Worm (Caenorhabditis elegans): Measurements from ENCODE around the gene pcm-1.
A peak's percentile ranks its signal among the peaks of the same experiment; 100 is the strongest.

Gene pcm-1

DNA sequence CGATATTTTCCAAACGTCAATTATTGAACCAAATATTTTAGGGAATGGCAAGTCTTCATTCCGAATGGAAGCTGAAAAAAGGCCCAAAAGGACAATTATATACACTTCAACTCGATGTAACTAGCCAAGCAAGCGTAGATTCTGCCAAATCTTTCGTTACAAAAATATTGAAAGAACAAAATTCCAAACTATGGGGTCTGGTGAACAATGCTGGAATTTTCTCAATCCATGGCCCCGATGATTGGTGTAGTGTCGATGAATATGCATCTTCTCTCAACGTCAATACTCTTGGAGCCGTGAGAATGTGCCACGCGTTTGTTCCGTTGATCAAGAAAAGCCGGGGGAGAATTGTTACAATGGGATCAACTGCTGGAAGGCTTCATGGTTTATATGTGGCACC, 20.6 kb upstream of the pcm-1 start:
- TF ChIP-seq tlp-1 (tag; optimal IDR thresholded peaks at IDR 0.05) (no peak), unc-98 (GFP tag; IDR thresholded peaks at IDR 0.05) (no peak), nhr-12 (tag; optimal IDR thresholded peaks at IDR 0.05) (no peak), fkh-8 (tag; optimal IDR thresholded peaks at IDR 0.05) (no peak), nhr-85 (tag) (no peak), ceh-82 (tag; optimal IDR thresholded peaks at IDR 0.05) (no peak), efl-1 (optimal IDR thresholded peaks at IDR 0.05) (no peak), efl-1 (GFP tag; optimal IDR thresholded peaks at IDR 0.05 in 1 of 2) (no peak), rnt-1 (tag; optimal IDR thresholded peaks at IDR 0.05) (no peak), nhr-47 (tag; optimal IDR thresholded peaks at IDR 0.05) (no peak), nhr-11 (tag; optimal IDR thresholded peaks at IDR 0.05) (no peak), ceh-90 (tag; optimal IDR thresholded peaks at IDR 0.05) (no peak), irx-1 (tag; optimal IDR thresholded peaks at IDR 0.05) (no peak), nhr-90 (tag; optimal IDR thresholded peaks at IDR 0.05; ENCODE audit: poor library complexity) (no peak), egl-13 (tag; optimal IDR thresholded peaks at IDR 0.05) (no peak), efl-3 (GFP tag; optimal IDR thresholded peaks at IDR 0.05) (no peak), nhr-84 (tag; optimal IDR thresholded peaks at IDR 0.05) (no peak), swsn-7 (tag; optimal IDR thresholded peaks at IDR 0.05) (no peak)

DNA sequence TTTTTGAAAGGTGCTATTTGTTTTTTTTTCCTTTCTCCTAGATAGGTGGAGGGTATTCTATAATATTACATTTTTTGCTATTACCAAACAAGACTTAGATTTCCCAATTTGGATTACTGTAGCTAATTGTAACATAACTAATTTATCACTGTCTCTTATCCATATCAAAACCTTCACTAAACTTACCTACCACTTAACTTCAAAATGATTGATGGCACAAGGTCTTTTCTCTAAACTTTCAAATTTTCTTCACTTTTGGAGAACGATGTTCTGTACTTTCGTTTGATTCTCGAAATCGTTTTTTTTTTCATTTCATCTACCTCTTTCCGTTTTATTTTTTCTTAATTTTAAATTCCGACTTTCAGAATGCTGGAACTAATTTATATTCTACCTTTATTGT, 19.7 kb upstream of the pcm-1 start, which contains the start of gene dhs-16:
Gene dhs-16 (plus strand): TSS at position 366 of the 400 bp plus-strand sequence.
- no peak for TF ChIP-seq efl-1 (optimal IDR thresholded peaks at IDR 0.05)
- peak in 1 of 2 experiments; percentile 46 for TF ChIP-seq efl-1 (GFP tag; optimal IDR thresholded peaks at IDR 0.05 in 1 of 2)
- no peak for TF ChIP-seq nhr-90 (tag; optimal IDR thresholded peaks at IDR 0.05; ENCODE audit: poor library complexity)
- no peak for TF ChIP-seq sox-4 (tag; optimal IDR thresholded peaks at IDR 0.05)
- no peak for TF ChIP-seq alr-1 (tag; optimal IDR thresholded peaks at IDR 0.05; ENCODE audit: borderline replicate concordance)
- TF ChIP-seq lin-39 (tag; optimal IDR thresholded peaks at IDR 0.05), result no peak
- no peak for TF ChIP-seq unc-130 (tag; optimal IDR thresholded peaks at IDR 0.05)

DNA sequence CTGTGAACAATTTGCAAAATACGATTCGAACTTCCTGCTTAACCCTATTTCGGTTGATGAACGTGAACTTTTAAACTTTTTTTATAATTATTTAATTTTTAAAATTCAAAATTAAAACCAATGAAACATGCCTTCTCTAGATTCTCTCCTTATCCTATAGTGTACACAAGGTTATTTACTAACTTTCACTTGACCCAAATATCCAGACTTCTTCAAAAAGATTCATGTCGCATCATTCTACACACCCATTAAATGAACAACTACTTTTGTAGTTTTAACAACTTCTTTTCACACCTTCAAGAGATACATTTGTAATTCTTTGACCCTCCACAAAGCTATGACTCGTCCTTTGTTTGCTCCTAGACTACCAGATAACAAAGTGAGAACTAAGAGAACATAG, 19.0 kb upstream of the pcm-1 start:
- TF ChIP-seq egl-13 (tag; optimal IDR thresholded peaks at IDR 0.05) (no peak), blmp-1 (tag; optimal IDR thresholded peaks at IDR 0.05) (peak; percentile 64)

DNA sequence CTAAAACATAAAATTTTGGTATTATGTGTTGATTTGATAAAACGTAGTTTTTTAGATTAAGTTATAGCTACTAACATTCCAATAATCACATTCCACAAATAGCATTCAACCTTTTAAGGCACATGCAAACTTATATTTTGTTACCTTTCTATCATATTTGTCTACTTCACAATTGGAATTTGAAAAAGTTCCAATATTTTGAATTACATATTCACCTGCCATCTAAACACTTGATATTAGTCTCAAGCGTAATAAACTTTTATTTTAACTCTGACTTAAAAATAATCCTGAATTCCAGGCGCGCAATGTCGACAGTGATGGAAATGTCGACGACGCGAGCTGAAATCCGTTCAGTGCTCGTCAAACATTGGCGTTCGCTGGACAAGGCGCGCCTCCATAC, 12.0 kb upstream of the pcm-1 start, which contains the start of gene acy-2:
Gene acy-2 (plus strand): TSS at position 301 of the 400 bp plus-strand sequence.
- TF ChIP-seq pqm-1 (tag; optimal IDR thresholded peaks at IDR 0.05) (no peak), lin-39 (tag; optimal IDR thresholded peaks at IDR 0.05) (no peak), xbp-1 (tag; optimal IDR thresholded peaks at IDR 0.05) (no peak), fos-1 (tag; optimal IDR thresholded peaks at IDR 0.05) (no peak), nhr-77 (tag; optimal IDR thresholded peaks at IDR 0.05) (no peak), dpl-1 (GFP tag; optimal IDR thresholded peaks at IDR 0.05) (no peak), alr-1 (tag; optimal IDR thresholded peaks at IDR 0.05; ENCODE audit: borderline replicate concordance) (no peak), ceh-90 (tag; optimal IDR thresholded peaks at IDR 0.05) (no peak), lin-15B (tag; optimal IDR thresholded peaks at IDR 0.05) (no peak), nhr-237 (tag; optimal IDR thresholded peaks at IDR 0.05) (no peak), aly-2 (tag; optimal IDR thresholded peaks at IDR 0.05) (no peak), lin-14 (GFP tag; optimal IDR thresholded peaks at IDR 0.05) (no peak), sup-37 (GFP tag; optimal IDR thresholded peaks at IDR 0.05) (no peak), zip-4 (GFP tag; optimal IDR thresholded peaks at IDR 0.05) (no peak), sox-4 (tag; optimal IDR thresholded peaks at IDR 0.05) (no peak), ceh-82 (tag; optimal IDR thresholded peaks at IDR 0.05) (no peak), tbx-2 (tag; optimal IDR thresholded peaks at IDR 0.05) (no peak), nhr-12 (tag; optimal IDR thresholded peaks at IDR 0.05) (no peak), sptf-1 (tag; optimal IDR thresholded peaks at IDR 0.05) (no peak), hlh-4 (tag; optimal IDR thresholded peaks at IDR 0.05) (no peak)

Measured in whole organism, L1 larva.